Fruit fly (Drosophila melanogaster) whole organism, wandering third instar larva: Measurements from ENCODE around the gene CG13707.

Experiments
- Abd-B ChIP-seq: fragments of >200 bp; optimal IDR thresholded peaks from 2 replicates; lab custom pipeline; 2017; ENCODE audit warnings: missing biosample characterization, missing genetic modification characterization
- GATAd ChIP-seq: sonication (Bioruptor generic); optimal IDR thresholded peaks from 2 replicates; lab custom pipeline; 2016; ENCODE audit warnings: missing biosample characterization, missing genetic modification characterization
- Vsx2 ChIP-seq: fragments of 200-300, 225-300 bp; sonication (Bioruptor generic); optimal IDR thresholded peaks from 2 replicates; lab custom pipeline; 2018; ENCODE audit warnings: missing biosample characterization, missing genetic modification characterization; ENCODE audit not compliant: partially characterized antibody
- fru ChIP-seq: fragments of 200-800 bp; sonication (Bioruptor generic); optimal IDR thresholded peaks from 3 replicates; lab custom pipeline; 2016; ENCODE audit warnings: missing biosample characterization, mild to moderate bottlenecking, missing genetic modification characterization
- psq ChIP-seq: fragments of 200-800 bp; sonication (Bioruptor generic); optimal IDR thresholded peaks from 3 replicates; lab custom pipeline; 2017; ENCODE audit warnings: missing biosample characterization, mild to moderate bottlenecking, missing genetic modification characterization, moderate library complexity
- rgr ChIP-seq: fragments of 200-800 bp; sonication (Bioruptor generic); optimal IDR thresholded peaks from 3 replicates; lab custom pipeline; 2016; ENCODE audit warnings: missing biosample characterization, mild to moderate bottlenecking, missing genetic modification characterization

DNA sequence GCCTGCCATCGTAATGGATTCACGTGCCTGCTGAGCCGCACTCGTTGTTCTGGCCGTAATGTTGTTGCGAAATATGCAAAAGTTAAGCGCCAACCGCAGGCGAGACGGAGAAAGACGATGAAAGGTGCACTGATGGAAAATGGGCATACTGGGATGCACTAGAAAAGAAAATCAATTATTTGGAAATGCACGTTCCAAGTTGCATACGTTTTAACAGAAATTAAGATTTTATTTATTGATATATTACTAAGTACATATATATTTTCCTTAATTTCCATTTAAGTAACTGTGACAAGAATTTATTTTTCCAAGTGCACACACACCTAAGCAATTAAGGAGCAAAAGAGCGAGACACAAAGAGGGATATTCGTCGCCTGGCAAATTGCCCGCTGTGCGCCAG, 4.9 kb downstream of the CG13707 start:
- no peak for TF ChIP-seq fru (GFP tag; lab: Kevin White, UChicago)
- TF ChIP-seq Abd-B (GFP tag; lab: Kevin White, UChicago), result no peak
- TF ChIP-seq GATAd (GFP tag; lab: Kevin White, UChicago), result no peak
- no peak for TF ChIP-seq psq
- TF ChIP-seq rgr (GFP tag; lab: Kevin White, UChicago), result no peak
- no peak for TF ChIP-seq Vsx2 (GFP tag; lab: Kevin White, UChicago)
